Worm (Caenorhabditis elegans): ENCODE results near the gene R08D7.5.

ce11 chrIII:8973826-8974225 lies at the start of gene R08D7.5:
- no peak for TF ChIP-seq mep-1 (tag; optimal IDR thresholded peaks at IDR 0.05)
- TF ChIP-seq skn-1 (tag; optimal IDR thresholded peaks at IDR 0.05), result no peak
- no peak for TF ChIP-seq egl-13 (tag; optimal IDR thresholded peaks at IDR 0.05)
- no peak for TF ChIP-seq zag-1 (tag; optimal IDR thresholded peaks at IDR 0.05)
- no peak for TF ChIP-seq zip-4 (GFP tag; optimal IDR thresholded peaks at IDR 0.05)
- TF ChIP-seq ztf-11 (tag; optimal IDR thresholded peaks at IDR 0.05), result no peak
- no peak for TF ChIP-seq lir-3 (tag; optimal IDR thresholded peaks at IDR 0.05; ENCODE audit: poor library complexity)
- TF ChIP-seq C16A3.4 (tag; optimal IDR thresholded peaks at IDR 0.05), result no peak
- no peak for TF ChIP-seq lin-39 (tag; optimal IDR thresholded peaks at IDR 0.05)
- no peak for TF ChIP-seq lsy-2 (tag; optimal IDR thresholded peaks at IDR 0.05)
- no peak for TF ChIP-seq fkh-4 (tag; optimal IDR thresholded peaks at IDR 0.05; ENCODE audit: borderline replicate concordance)
- TF ChIP-seq lin-13 (GFP tag; optimal IDR thresholded peaks at IDR 0.05), result no peak
